Fruit fly (Drosophila melanogaster) S2 (cell line): ENCODE results near the gene CG46467.

Source experiments
- CG8478 ChIP-seq: fragments of >200 bp; optimal IDR thresholded peaks from 2 replicates; lab custom pipeline; 2018
- CTCF ChIP-seq, 2 experiments: fragments of >200 bp; optimal IDR thresholded peaks; 2 replicates each; lab custom pipeline; 2018

Gene CG46467

dm6 chr3R:9888668-9889302 is 14.3 kb downstream of the CG46467 start:
- TF ChIP-seq CTCF (optimal IDR thresholded peaks at IDR 0.05; lab: Kevin White, UChicago) (no peak), CG8478 (lab: Kevin White, UChicago) (no peak)

- TF ChIP-seq CTCF (optimal IDR thresholded peaks at IDR 0.05; lab: Kevin White, UChicago), result no peak
- TF ChIP-seq CG8478 (lab: Kevin White, UChicago), result no peak
These were observed 15.3 kb downstream of the CG46467 start for dm6 chr3R:9889776-9890175.

dm6 chr3R:9890759-9891393 is 16.4 kb downstream of the CG46467 start:
- TF ChIP-seq CG8478 (lab: Kevin White, UChicago) (no peak), CTCF (optimal IDR thresholded peaks at IDR 0.05; lab: Kevin White, UChicago) (no peak)

dm6 chr3R:9891527-9891926 is 17.0 kb downstream of the CG46467 start:
- TF ChIP-seq CG8478 (lab: Kevin White, UChicago) (no peak), CTCF (optimal IDR thresholded peaks at IDR 0.05; lab: Kevin White, UChicago) (no peak)

dm6 chr3R:9891948-9892608 is 17.6 kb downstream of the CG46467 start:
- TF ChIP-seq CG8478 (lab: Kevin White, UChicago) (no peak), CTCF (optimal IDR thresholded peaks at IDR 0.05; lab: Kevin White, UChicago) (no peak)

dm6 chr3R:9892664-9893063 is 18.2 kb downstream of the CG46467 start:
- TF ChIP-seq CG8478 (lab: Kevin White, UChicago), result no peak
- no peak for TF ChIP-seq CTCF (optimal IDR thresholded peaks at IDR 0.05; lab: Kevin White, UChicago)

- TF ChIP-seq CTCF (optimal IDR thresholded peaks at IDR 0.05; lab: Kevin White, UChicago) (no peak), CG8478 (lab: Kevin White, UChicago) (no peak)
These were observed 23.1 kb downstream of the CG46467 start for dm6 chr3R:9897564-9897963.

- no peak for TF ChIP-seq CTCF (optimal IDR thresholded peaks at IDR 0.05; lab: Kevin White, UChicago)
- TF ChIP-seq CG8478 (lab: Kevin White, UChicago), result no peak
These were observed 28.4 kb downstream of the CG46467 start for dm6 chr3R:9902834-9903233.

- no peak for TF ChIP-seq CG8478 (lab: Kevin White, UChicago)
These were observed 28.9 kb downstream of the CG46467 start for dm6 chr3R:9903370-9903769.

- no peak for TF ChIP-seq CTCF (optimal IDR thresholded peaks at IDR 0.05; lab: Kevin White, UChicago)
- TF ChIP-seq CG8478 (lab: Kevin White, UChicago), result no peak
These were observed 30.2 kb downstream of the CG46467 start for dm6 chr3R:9904730-9905129.

- TF ChIP-seq CTCF (optimal IDR thresholded peaks at IDR 0.05; lab: Kevin White, UChicago), result no peak
These were observed 31.6 kb downstream of the CG46467 start for dm6 chr3R:9906020-9906464.

- TF ChIP-seq CG8478 (lab: Kevin White, UChicago), result no peak
- TF ChIP-seq CTCF (optimal IDR thresholded peaks at IDR 0.05; lab: Kevin White, UChicago), result no peak
These were observed 35.6 kb downstream of the CG46467 start for dm6 chr3R:9910129-9910528.

dm6 chr3R:9910866-9911265 is 36.4 kb downstream of the CG46467 start:
- TF ChIP-seq CTCF (optimal IDR thresholded peaks at IDR 0.05; lab: Kevin White, UChicago) (no peak), CG8478 (lab: Kevin White, UChicago) (no peak)

dm6 chr3R:9911788-9912187 is 37.3 kb downstream of the CG46467 start:
- no peak for TF ChIP-seq CTCF (optimal IDR thresholded peaks at IDR 0.05; lab: Kevin White, UChicago)
- TF ChIP-seq CG8478 (lab: Kevin White, UChicago), result no peak

dm6 chr3R:9913442-9913841 is 39.0 kb downstream of the CG46467 start:
- no peak for TF ChIP-seq CTCF (optimal IDR thresholded peaks at IDR 0.05; lab: Kevin White, UChicago)
- TF ChIP-seq CG8478 (lab: Kevin White, UChicago), result no peak
